Worm (Caenorhabditis elegans) whole organism, L3 larva: Measurements from ENCODE around the gene Y53G8B.2.
A peak's percentile ranks its signal among the peaks of the same experiment; 100 is the strongest.

ENCODE experiments used
- R02D3.7 ChIP-seq: fragments of 150-350 bp; optimal IDR thresholded peaks from 2 replicates; lab custom pipeline; 2014; ENCODE audit warnings: missing biosample characterization, missing genetic modification characterization
- ZK546.5 ChIP-seq: sonication (generic microtip); optimal IDR thresholded peaks from 2 replicates; lab custom pipeline; 2017; ENCODE audit warnings: missing biosample characterization, missing genetic modification characterization
- aly-2 ChIP-seq: fragments of 150-350 bp; optimal IDR thresholded peaks from 2 replicates; lab custom pipeline; 2014; ENCODE audit warnings: missing biosample characterization, missing genetic modification characterization
- ama-1 ChIP-seq: fragments of 150-350 bp; optimal IDR thresholded peaks from 2 replicates; lab custom pipeline; 2018
- ceh-28 ChIP-seq: fragments of 150-350 bp; optimal IDR thresholded peaks from 2 replicates; lab custom pipeline; 2014; ENCODE audit warnings: missing biosample characterization, missing genetic modification reagents, missing genetic modification characterization
- ceh-82 ChIP-seq: fragments of 150-350 bp; optimal IDR thresholded peaks from 2 replicates; lab custom pipeline; 2014; ENCODE audit warnings: missing biosample characterization, missing genetic modification characterization
- ceh-9 ChIP-seq: sonication (generic microtip); optimal IDR thresholded peaks from 2 replicates; lab custom pipeline; 2018; ENCODE audit warnings: missing biosample characterization, missing genetic modification characterization
- daf-12 ChIP-seq: fragments of 150-350 bp; optimal IDR thresholded peaks from 2 replicates; lab custom pipeline; 2014; ENCODE audit warnings: missing biosample characterization, missing genetic modification reagents, missing genetic modification characterization
- egl-27 ChIP-seq: sonication (generic microtip); optimal IDR thresholded peaks from 4 replicates; lab custom pipeline; 2017; ENCODE audit warnings: missing biosample characterization, missing genetic modification reagents, missing genetic modification characterization
- elt-2 ChIP-seq: sonication (generic microtip); optimal IDR thresholded peaks from 2 replicates; lab custom pipeline; 2016; ENCODE audit warnings: missing genetic modification reagents, mild to moderate bottlenecking, missing genetic modification characterization, missing compliant biosample characterization
- eor-1 ChIP-seq, 2 experiments: fragments of 150-350 bp; optimal IDR thresholded peaks; 2 replicates each; lab custom pipeline; 2014 to 2018; ENCODE audit warnings: missing biosample characterization in 2 of 2, missing genetic modification characterization in 2 of 2
- fkh-2 ChIP-seq: fragments of 150-350 bp; optimal IDR thresholded peaks from 2 replicates; lab custom pipeline; 2014; ENCODE audit warnings: missing biosample characterization, missing genetic modification reagents, missing genetic modification characterization
- hmg-11 ChIP-seq: sonication (generic microtip); optimal IDR thresholded peaks from 2 replicates; lab custom pipeline; 2016; ENCODE audit warnings: missing genetic modification characterization, missing compliant biosample characterization
- jun-1 ChIP-seq: fragments of 150-350 bp; optimal IDR thresholded peaks from 2 replicates; lab custom pipeline; 2014; ENCODE audit warnings: missing biosample characterization, missing genetic modification reagents, missing genetic modification characterization
- lin-15B ChIP-seq: fragments of 150-350 bp; optimal IDR thresholded peaks from 2 replicates; lab custom pipeline; 2014; ENCODE audit warnings: missing biosample characterization, missing genetic modification characterization
- lin-39 ChIP-seq: fragments of 150-350 bp; optimal IDR thresholded peaks from 2 replicates; lab custom pipeline; 2018; ENCODE audit warnings: missing biosample characterization, missing genetic modification reagents, missing genetic modification characterization
- nfya-1 ChIP-seq: sonication (generic microtip); optimal IDR thresholded peaks from 2 replicates; lab custom pipeline; 2017; ENCODE audit warnings: missing genetic modification characterization, mild to moderate bottlenecking, missing compliant biosample characterization, antibody characterized with exemption, moderate library complexity; ENCODE audit not compliant: insufficient read depth
- nhr-11 ChIP-seq: fragments of 150-350 bp; optimal IDR thresholded peaks from 2 replicates; lab custom pipeline; 2014; ENCODE audit warnings: missing biosample characterization, missing genetic modification characterization
- nhr-12 ChIP-seq: fragments of 150-350 bp; optimal IDR thresholded peaks from 2 replicates; lab custom pipeline; 2014; ENCODE audit warnings: missing biosample characterization, missing genetic modification characterization
- nhr-23 ChIP-seq: fragments of 150-350 bp; optimal IDR thresholded peaks from 2 replicates; lab custom pipeline; 2014; ENCODE audit warnings: missing biosample characterization, missing genetic modification reagents, missing genetic modification characterization
- nhr-237 ChIP-seq: fragments of 150-350 bp; optimal IDR thresholded peaks from 2 replicates; lab custom pipeline; 2014; ENCODE audit warnings: missing biosample characterization, missing genetic modification characterization
- nhr-25 ChIP-seq: sonication (generic microtip); optimal IDR thresholded peaks from 2 replicates; lab custom pipeline; 2017; ENCODE audit warnings: missing biosample characterization, missing genetic modification characterization
- nhr-28 ChIP-seq: fragments of 150-350 bp; optimal IDR thresholded peaks from 2 replicates; lab custom pipeline; 2014; ENCODE audit warnings: missing biosample characterization, missing genetic modification characterization
- nhr-43 ChIP-seq: sonication (generic microtip); optimal IDR thresholded peaks from 2 replicates; lab custom pipeline; 2016; ENCODE audit warnings: mild to moderate bottlenecking, missing genetic modification characterization, missing compliant biosample characterization; ENCODE audit not compliant: poor library complexity, severe bottlenecking
- nhr-67 ChIP-seq: fragments of 150-350 bp; optimal IDR thresholded peaks from 2 replicates; lab custom pipeline; 2014; ENCODE audit warnings: missing biosample characterization, missing genetic modification characterization
- nhr-76 ChIP-seq: fragments of 150-350 bp; sonication (generic microtip); optimal IDR thresholded peaks from 5 replicates; lab custom pipeline; 2014; ENCODE audit warnings: missing biosample characterization, missing genetic modification characterization
- nhr-77 ChIP-seq: fragments of 150-350 bp; optimal IDR thresholded peaks from 2 replicates; lab custom pipeline; 2014; ENCODE audit warnings: missing biosample characterization, missing genetic modification characterization
- pha-4 ChIP-seq: fragments of 150-350 bp; optimal IDR thresholded peaks from 2 replicates; lab custom pipeline; 2014; ENCODE audit warnings: missing biosample characterization, missing genetic modification reagents, missing genetic modification characterization
- pqm-1 ChIP-seq: fragments of 150-350 bp; optimal IDR thresholded peaks from 2 replicates; lab custom pipeline; 2017; ENCODE audit warnings: missing biosample characterization, missing genetic modification characterization, inconsistent platforms
- sea-2 ChIP-seq: fragments of 150-350 bp; sonication (generic microtip); optimal IDR thresholded peaks from 4 replicates; lab custom pipeline; 2014; ENCODE audit warnings: missing biosample characterization, missing genetic modification reagents, missing genetic modification characterization
- tbx-2 ChIP-seq: sonication (generic microtip); optimal IDR thresholded peaks from 2 replicates; lab custom pipeline; 2016; ENCODE audit warnings: mild to moderate bottlenecking, missing genetic modification characterization, missing compliant biosample characterization
- unc-39 ChIP-seq: sonication (generic microtip); optimal IDR thresholded peaks from 4 replicates; lab custom pipeline; 2017; ENCODE audit warnings: missing biosample characterization, missing genetic modification characterization
- zag-1 ChIP-seq: fragments of 150-350 bp; optimal IDR thresholded peaks from 2 replicates; lab custom pipeline; 2014; ENCODE audit warnings: missing biosample characterization, missing genetic modification characterization
- ztf-11 ChIP-seq: fragments of 150-350 bp; optimal IDR thresholded peaks from 2 replicates; lab custom pipeline; 2014; ENCODE audit warnings: missing biosample characterization, missing genetic modification characterization

Y53G8B.2 gene

DNA sequence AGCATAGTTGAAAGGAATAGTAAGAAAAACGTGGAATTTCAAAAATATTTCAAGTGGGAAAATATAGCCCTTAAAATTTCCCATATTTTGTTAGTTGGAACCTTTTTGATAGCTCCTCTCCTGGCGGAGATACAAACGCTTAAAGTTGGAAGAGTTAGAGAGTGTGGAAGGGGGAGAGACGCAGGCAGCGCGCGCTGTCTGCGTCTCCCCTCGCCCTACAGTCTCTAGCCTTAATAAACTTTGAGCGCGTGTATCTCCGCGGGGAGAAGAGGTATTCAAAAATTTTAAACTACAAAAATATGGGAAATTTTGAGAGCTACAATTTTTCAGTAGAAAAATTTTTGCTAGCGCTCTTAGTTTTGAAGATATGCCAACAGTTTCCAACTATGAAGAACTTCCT lies 39.2 kb downstream of the Y53G8B.2 start:
- TF ChIP-seq egl-27 (tag; lab: Kevin White, UChicago) (no peak), ZK546.5 (tag; lab: Kevin White, UChicago) (no peak), sea-2 (no peak), ama-1 (lab: Kevin White, UChicago) (no peak), aly-2 (tag; lab: Kevin White, UChicago) (no peak), nhr-12 (no peak), tbx-2 (tag; lab: Kevin White, UChicago) (no peak), nhr-76 (tag; lab: Kevin White, UChicago) (no peak), ceh-82 (tag; lab: Kevin White, UChicago) (no peak)
- TF ChIP-seq, all 47 proteins: peak for 0

DNA sequence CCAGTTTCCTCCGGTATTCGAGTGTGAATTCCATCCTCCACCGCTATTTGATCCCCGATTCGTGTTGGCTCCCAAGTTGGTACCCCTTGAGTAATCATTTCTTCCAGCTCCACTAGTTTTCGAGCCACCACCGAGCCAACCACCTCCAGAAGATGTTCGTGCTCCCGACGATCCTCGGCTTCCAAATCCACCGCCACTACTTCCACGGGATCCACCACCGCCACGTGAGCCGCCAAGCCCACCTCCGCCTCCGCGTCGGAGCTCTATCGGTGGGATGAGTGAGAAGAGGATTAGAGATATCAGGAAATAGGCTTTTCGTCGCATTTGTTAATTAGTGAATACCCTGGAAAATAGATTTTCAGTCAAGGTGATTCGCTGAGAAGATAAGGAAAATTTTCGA lies 39.8 kb downstream of the Y53G8B.2 start, which contains the start of gene H06I04.6:
Gene H06I04.6 (minus strand): TSS at position 345 of the 400 bp plus-strand sequence.
- TF ChIP-seq tbx-2 (tag; lab: Kevin White, UChicago): no peak
- peak; percentile 10 for TF ChIP-seq lin-39

- no peak for TF ChIP-seq sea-2
- no peak for TF ChIP-seq pqm-1 (tag; lab: Kevin White, UChicago)
These were observed 40.2 kb downstream of the Y53G8B.2 start for ce11 chrIII:3063565-3063964.

DNA sequence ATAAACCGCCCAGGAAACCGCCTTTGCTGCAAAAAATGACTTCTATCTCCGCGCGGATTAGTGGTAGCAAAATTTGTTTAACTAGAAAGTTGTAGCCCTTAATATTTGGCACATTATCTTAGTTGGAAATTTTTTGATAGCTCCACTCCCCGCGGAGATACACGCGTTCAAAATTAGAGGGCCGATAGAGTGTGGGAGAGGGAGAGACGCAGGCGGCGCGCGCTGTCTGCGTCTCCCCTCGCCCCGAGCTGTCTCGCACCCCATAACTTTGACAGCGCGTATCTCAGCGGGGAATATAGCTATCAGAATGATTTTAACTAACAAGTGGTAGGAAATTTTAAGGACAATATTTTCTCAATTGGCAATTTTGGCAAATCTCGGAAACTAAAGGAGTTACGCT lies 40.7 kb downstream of the Y53G8B.2 start:
- TF ChIP-seq nfya-1 (tag; lab: Kevin White, UChicago) (no peak), pha-4 (tag; lab: Kevin White, UChicago) (no peak), nhr-11 (tag; lab: Kevin White, UChicago) (no peak), egl-27 (tag; lab: Kevin White, UChicago) (no peak), nhr-25 (no peak), nhr-23 (tag; lab: Kevin White, UChicago) (no peak), eor-1 (tag; optimal IDR thresholded peaks at IDR 0.05; lab: Kevin White, UChicago) (no peak), nhr-67 (no peak), lin-15B (tag; lab: Kevin White, UChicago) (no peak), jun-1 (tag; lab: Kevin White, UChicago) (no peak), nhr-77 (tag; lab: Kevin White, UChicago) (no peak), elt-2 (tag; lab: Kevin White, UChicago) (no peak), ZK546.5 (tag; lab: Kevin White, UChicago) (no peak), hmg-11 (tag; lab: Kevin White, UChicago) (no peak)
- TF ChIP-seq, all 47 proteins: peak for 0

DNA sequence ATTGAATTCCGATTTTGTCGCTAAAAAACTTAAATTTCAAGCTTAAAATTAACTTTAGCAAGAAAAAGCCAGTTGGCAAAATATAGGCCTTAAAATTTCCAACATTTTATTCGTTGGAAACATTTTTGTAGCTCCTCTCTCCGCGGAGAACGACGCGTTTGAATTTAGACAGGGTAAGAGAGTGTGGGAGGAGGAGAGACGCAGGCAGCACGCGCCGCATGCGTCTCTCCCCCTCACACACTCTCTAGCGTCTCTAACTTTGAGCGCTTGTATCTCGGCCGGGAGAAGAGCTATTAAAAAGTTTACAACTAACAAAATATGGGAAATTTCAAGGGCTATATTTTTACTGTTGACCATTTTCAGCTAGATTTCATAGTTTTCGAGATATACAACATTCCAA lies 42.5 kb downstream of the Y53G8B.2 start:
- TF ChIP-seq nfya-1 (tag; lab: Kevin White, UChicago) (no peak), ztf-11 (tag; lab: Kevin White, UChicago) (no peak), nhr-12 (no peak), egl-27 (tag; lab: Kevin White, UChicago) (no peak), zag-1 (no peak), lin-39 (no peak), nhr-67 (no peak), nhr-76 (tag; lab: Kevin White, UChicago) (no peak), R02D3.7 (tag; lab: Kevin White, UChicago) (no peak), nhr-237 (tag; lab: Kevin White, UChicago) (no peak)

DNA sequence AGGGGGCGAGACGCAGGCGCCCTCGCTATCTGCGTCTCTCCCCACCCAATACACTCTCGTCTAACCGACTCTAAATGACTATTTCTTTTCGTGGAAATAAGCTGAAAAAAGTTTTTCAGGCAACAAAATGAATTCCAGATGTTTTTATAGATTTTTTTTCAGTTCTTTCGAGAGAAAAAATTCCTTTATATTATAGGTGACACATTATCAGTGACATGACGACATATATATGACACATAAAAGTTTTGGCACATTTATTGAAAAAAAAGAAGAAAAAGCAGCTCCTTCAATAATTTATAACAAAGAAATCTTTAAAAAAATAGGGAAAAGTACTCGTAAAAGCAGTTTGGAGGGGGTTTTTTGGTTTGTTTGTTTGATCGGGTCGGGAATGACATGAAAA lies 43.5 kb downstream of the Y53G8B.2 start, which contains the start of gene fipr-29:
Gene fipr-29 (minus strand): TSS at position 101 of the 400 bp plus-strand sequence.
- TF ChIP-seq lin-15B (tag; lab: Kevin White, UChicago): no peak
- TF ChIP-seq fkh-2 (tag; lab: Kevin White, UChicago): no peak

- no peak for TF ChIP-seq ceh-9 (tag; lab: Kevin White, UChicago)
- no peak for TF ChIP-seq nhr-237 (tag; lab: Kevin White, UChicago)
- TF ChIP-seq aly-2 (tag; lab: Kevin White, UChicago): no peak
- no peak for TF ChIP-seq nhr-43 (tag; lab: Kevin White, UChicago)
- TF ChIP-seq nhr-77 (tag; lab: Kevin White, UChicago): no peak
- TF ChIP-seq nhr-28 (tag; lab: Kevin White, UChicago): no peak
- no peak for TF ChIP-seq ceh-28 (tag; lab: Kevin White, UChicago)
- no peak for TF ChIP-seq unc-39 (tag; lab: Kevin White, UChicago)
- no peak for TF ChIP-seq R02D3.7 (tag; lab: Kevin White, UChicago)
- TF ChIP-seq nfya-1 (tag; lab: Kevin White, UChicago): no peak
- TF ChIP-seq nhr-67: no peak
- no peak for TF ChIP-seq pha-4 (tag; lab: Kevin White, UChicago)
- no peak for TF ChIP-seq daf-12 (tag; lab: Kevin White, UChicago)
These were observed 47.9 kb downstream of the Y53G8B.2 start for ce11 chrIII:3055878-3056277.
